Worm (Caenorhabditis elegans): ENCODE measurements around the gene C05D12.2.
A peak's percentile ranks its signal among the peaks of the same experiment; 100 is the strongest.

Gene C05D12.2

DNA sequence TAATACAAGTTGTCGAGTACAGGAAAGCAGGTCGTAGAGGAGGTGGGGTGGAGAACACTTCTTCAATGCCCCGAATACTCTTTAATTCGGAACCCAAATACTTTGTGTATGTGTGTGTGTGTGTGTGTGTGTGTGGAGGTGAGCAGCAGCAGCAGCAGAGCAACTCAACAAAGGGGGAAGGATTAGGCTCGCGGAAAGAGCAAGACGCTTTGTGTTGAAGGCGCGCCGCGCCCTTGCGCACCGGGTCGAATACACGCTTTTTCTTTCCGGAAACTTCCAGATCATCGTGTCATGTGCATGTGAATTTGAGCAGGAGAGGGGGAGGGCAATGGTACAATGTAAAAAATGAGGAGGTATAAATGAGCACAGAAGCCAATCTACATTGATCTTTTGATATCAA is 19.3 kb upstream of the C05D12.2 start:
- no peak for TF ChIP-seq unc-86 (tag; optimal IDR thresholded peaks at IDR 0.05)
- peak; percentile 8 for TF ChIP-seq ceh-8 (GFP tag; optimal IDR thresholded peaks at IDR 0.05)
- no peak for TF ChIP-seq sup-37 (GFP tag; optimal IDR thresholded peaks at IDR 0.05)

DNA sequence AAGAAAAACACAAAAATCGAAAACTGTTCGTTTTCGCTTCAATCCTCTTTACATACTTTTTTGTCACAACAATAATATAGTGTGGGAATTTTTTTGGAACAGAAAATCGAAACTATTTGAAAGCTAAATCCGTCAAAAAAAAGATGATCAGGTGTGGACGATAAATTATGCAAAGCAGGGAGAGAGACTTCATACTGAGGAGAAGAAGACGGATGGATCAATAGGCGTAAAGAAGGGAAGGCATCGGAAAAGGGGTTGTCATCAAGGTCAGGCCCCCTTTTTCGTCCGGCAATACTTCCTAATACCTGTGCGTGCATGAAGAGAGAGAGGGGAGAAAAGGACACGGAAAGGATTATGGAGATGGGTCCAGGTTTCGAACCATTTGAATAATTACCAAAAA is 17.7 kb upstream of the C05D12.2 start:
- no peak for TF ChIP-seq xbp-1 (tag; optimal IDR thresholded peaks at IDR 0.05)
- TF ChIP-seq lin-35 (GFP tag; optimal IDR thresholded peaks at IDR 0.05) = no peak
- TF ChIP-seq ets-5 (GFP tag; IDR thresholded peaks at IDR 0.05) = no peak
- no peak for TF ChIP-seq nhr-85 (tag)
- no peak for TF ChIP-seq vab-15 (tag; optimal IDR thresholded peaks at IDR 0.05)
- no peak for TF ChIP-seq irx-1 (tag; optimal IDR thresholded peaks at IDR 0.05)
- TF ChIP-seq fos-1 (tag; optimal IDR thresholded peaks at IDR 0.05) = no peak
- TF ChIP-seq ama-1 (optimal IDR thresholded peaks at IDR 0.05) = no peak
- TF ChIP-seq ceh-90 (tag; optimal IDR thresholded peaks at IDR 0.05) = no peak
- peak; percentile 14 for TF ChIP-seq snu-23 (GFP tag; optimal IDR thresholded peaks at IDR 0.05)
- TF ChIP-seq C16A3.4 (tag; optimal IDR thresholded peaks at IDR 0.05) = no peak
- TF ChIP-seq fkh-4 (tag; optimal IDR thresholded peaks at IDR 0.05; ENCODE audit: borderline replicate concordance) = no peak
- no peak for TF ChIP-seq mdl-1 (tag; optimal IDR thresholded peaks at IDR 0.05)
- TF ChIP-seq ztf-4 (tag; optimal IDR thresholded peaks at IDR 0.05) = no peak
- TF ChIP-seq lin-14 (GFP tag; optimal IDR thresholded peaks at IDR 0.05) = peak; percentile 33
- TF ChIP-seq mep-1 (tag; optimal IDR thresholded peaks at IDR 0.05) = peak; percentile 55
- TF ChIP-seq blmp-1 (tag; optimal IDR thresholded peaks at IDR 0.05) = peak; percentile 52
- no peak for TF ChIP-seq hlh-17 (GFP tag; optimal IDR thresholded peaks at IDR 0.05; ENCODE audit: borderline replicate concordance)
- no peak for TF ChIP-seq nhr-28 (tag; optimal IDR thresholded peaks at IDR 0.05)
- TF ChIP-seq unc-30 (tag; optimal IDR thresholded peaks at IDR 0.05) = no peak
- no peak for TF ChIP-seq swsn-7 (tag; optimal IDR thresholded peaks at IDR 0.05)
- TF ChIP-seq lin-39 (tag; optimal IDR thresholded peaks at IDR 0.05) = no peak
- TF ChIP-seq nhr-71 (tag; optimal IDR thresholded peaks at IDR 0.05) = no peak
- TF ChIP-seq zip-4 (GFP tag; optimal IDR thresholded peaks at IDR 0.05) = no peak
- TF ChIP-seq ceh-88 (GFP tag; IDR thresholded peaks at IDR 0.05) = no peak
- TF ChIP-seq isw-1 (GFP tag; IDR thresholded peaks at IDR 0.05) = no peak
- TF ChIP-seq sox-4 (tag; optimal IDR thresholded peaks at IDR 0.05) = no peak
- no peak for TF ChIP-seq mab-9 (GFP tag; IDR thresholded peaks at IDR 0.05)

DNA sequence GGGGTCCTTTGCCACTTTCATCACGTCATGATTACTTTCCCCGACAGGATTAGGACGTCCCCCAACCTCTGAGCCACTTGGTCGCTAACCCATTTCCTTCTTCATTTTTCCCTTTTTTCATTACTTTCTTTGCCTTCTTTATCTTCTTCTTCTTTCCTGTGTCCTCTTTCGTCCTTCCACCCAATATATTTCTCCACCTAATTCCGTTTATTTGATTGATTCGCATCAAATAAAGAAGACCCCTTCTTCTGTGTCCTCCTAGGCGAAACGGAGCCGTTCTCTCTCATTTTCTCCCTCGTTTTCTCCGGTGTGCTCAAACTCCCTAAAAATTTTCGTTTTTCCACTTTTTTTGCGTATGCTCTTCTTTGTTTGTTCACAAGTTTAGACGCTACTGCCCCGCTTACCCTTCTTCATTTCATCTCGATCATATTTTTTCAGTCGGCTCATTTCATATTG is 8.4 kb upstream of the C05D12.2 start, which contains the start of gene C05D12.7:
Gene C05D12.7, plus strand, starts transcription at position 406 of the 456 bp plus-strand sequence.
- TF ChIP-seq snpc-4 (tag; optimal IDR thresholded peaks at IDR 0.05) (no peak), nhr-76 (tag; optimal IDR thresholded peaks at IDR 0.05) (no peak), zip-4 (GFP tag; optimal IDR thresholded peaks at IDR 0.05) (no peak), ztf-4 (tag; optimal IDR thresholded peaks at IDR 0.05) (no peak), isw-1 (GFP tag; IDR thresholded peaks at IDR 0.05) (no peak), lin-14 (GFP tag; optimal IDR thresholded peaks at IDR 0.05) (peak; percentile 22)

DNA sequence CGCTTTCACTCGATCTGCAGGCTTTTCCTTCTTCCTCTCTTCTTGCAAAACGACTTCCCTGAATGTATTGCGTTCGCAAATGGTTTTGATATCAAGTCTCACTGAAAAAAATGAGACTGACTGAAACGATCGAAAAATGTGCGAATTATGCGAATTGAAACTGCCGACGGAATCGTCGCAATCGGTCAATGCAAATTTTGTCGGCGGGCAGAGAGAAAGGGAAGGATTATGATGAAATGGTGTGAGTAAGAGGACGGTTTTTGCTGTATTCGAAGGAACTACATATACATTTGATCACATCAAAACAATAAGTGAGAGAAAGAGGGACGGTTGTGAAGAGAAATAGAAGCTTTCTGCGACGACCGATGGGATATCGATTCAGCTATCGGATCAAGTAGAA is 2.4 kb upstream of the C05D12.2 start, which contains the start of gene C05D12.1:
Gene C05D12.1, minus strand, starts transcription at position 101 of the 400 bp plus-strand sequence.
- TF ChIP-seq blmp-1 (tag; optimal IDR thresholded peaks at IDR 0.05) (peak; percentile 33), sup-37 (GFP tag; optimal IDR thresholded peaks at IDR 0.05) (no peak)

DNA sequence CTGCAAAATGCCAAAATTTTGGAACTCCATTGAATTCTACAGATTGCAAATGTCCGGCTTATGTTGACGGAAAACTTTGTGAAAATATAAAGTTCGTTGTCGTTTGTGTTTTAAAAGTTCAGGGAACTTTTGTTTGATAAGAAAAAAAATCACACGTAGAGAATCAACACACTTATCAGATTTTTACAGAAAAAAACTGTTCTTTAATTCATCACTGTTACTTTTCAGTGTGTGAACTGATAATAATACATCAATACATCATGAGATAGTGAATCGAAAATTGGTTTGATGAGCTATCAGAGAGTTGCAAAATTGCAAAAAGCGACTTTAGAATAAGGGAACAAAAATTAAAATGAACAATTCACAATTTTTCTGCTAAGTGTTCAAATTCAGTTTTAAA is 377 bp downstream of the C05D12.2 start:
- TF ChIP-seq nhr-20 (tag; optimal IDR thresholded peaks at IDR 0.05) = peak; percentile 0
- peak; percentile 69 for TF ChIP-seq elt-2 (tag; optimal IDR thresholded peaks at IDR 0.05)
- peak in 1 of 2 experiments; percentile 11 for TF ChIP-seq lin-35 (GFP tag; optimal IDR thresholded peaks at IDR 0.05)
- TF ChIP-seq ces-1 (GFP tag; optimal IDR thresholded peaks at IDR 0.05) = no peak
- TF ChIP-seq C16A3.4 (tag; optimal IDR thresholded peaks at IDR 0.05) = no peak
- TF ChIP-seq pqm-1 (tag; optimal IDR thresholded peaks at IDR 0.05) = no peak

Data from whole organism, L1 larva.